Worm (Caenorhabditis elegans) whole organism, early embryonic: Measurements from ENCODE around the gene F59B10.5.
"Not testable (repeated sequence)": the region's sequence is repeated elsewhere in the genome, so short reads cannot be mapped to it uniquely, and the experiment has no call there.

Experiments
- B0310.2 ChIP-seq: sonication (generic microtip); optimal IDR thresholded peaks from 2 replicates; lab custom pipeline; 2016; ENCODE audit warnings: mild to moderate bottlenecking, missing genetic modification characterization, missing compliant biosample characterization
- F13C5.2 ChIP-seq: sonication (generic microtip); optimal IDR thresholded peaks from 2 replicates; lab custom pipeline; 2017; ENCODE audit warnings: mild to moderate bottlenecking, missing genetic modification characterization, inconsistent platforms, missing compliant biosample characterization
- aly-1 ChIP-seq: sonication (generic microtip); optimal IDR thresholded peaks from 2 replicates; lab custom pipeline; 2016; ENCODE audit warnings: missing genetic modification characterization, missing compliant biosample characterization
- ama-1 ChIP-seq: fragments of 150-350 bp; optimal IDR thresholded peaks from 2 replicates; lab custom pipeline; 2014
- ceh-13 ChIP-seq: fragments of 200-800 bp; sonication (Bioruptor generic); optimal IDR thresholded peaks from 2 replicates; lab custom pipeline; 2018; ENCODE audit warnings: mild to moderate bottlenecking, missing genetic modification characterization, missing compliant biosample characterization
- ceh-36 ChIP-seq: sonication (generic microtip); optimal IDR thresholded peaks from 2 replicates; lab custom pipeline; 2016; ENCODE audit warnings: missing genetic modification characterization, inconsistent platforms, missing compliant biosample characterization
- ets-7 ChIP-seq: sonication (generic microtip); optimal IDR thresholded peaks from 2 replicates; lab custom pipeline; 2016; ENCODE audit warnings: missing genotype, missing genetic modification characterization, missing compliant biosample characterization
- flt-1 ChIP-seq: fragments of 200-800 bp; sonication (Bioruptor generic); IDR thresholded peaks from 2 replicates; pipeline ENCODE4 v1.3.6; 2022; ENCODE audit warnings: missing genetic modification characterization, missing compliant biosample characterization
- hmbx-1 ChIP-seq: sonication (generic microtip); optimal IDR thresholded peaks from 2 replicates; lab custom pipeline; 2016; ENCODE audit warnings: mild to moderate bottlenecking, missing genetic modification characterization, missing compliant biosample characterization
- hmg-4 ChIP-seq: fragments of 200-800 bp; sonication (Bioruptor generic); optimal IDR thresholded peaks from 2 replicates; lab custom pipeline; 2018; ENCODE audit warnings: mild to moderate bottlenecking, missing genetic modification characterization, missing compliant biosample characterization
- hnd-1 ChIP-seq: sonication (generic microtip); optimal IDR thresholded peaks from 2 replicates; lab custom pipeline; 2016; ENCODE audit warnings: missing genetic modification characterization, missing compliant biosample characterization
- pes-1 ChIP-seq: fragments of 200-800 bp; sonication (Bioruptor generic); IDR thresholded peaks from 2 replicates; pipeline ENCODE4 v1.3.6; 2022; ENCODE audit warnings: missing genetic modification reagents, missing genetic modification characterization, missing compliant biosample characterization
- scrt-1 ChIP-seq: fragments of 200-800 bp; sonication (Bioruptor generic); IDR thresholded peaks from 2 replicates; pipeline ENCODE4 v1.3.6; 2022; ENCODE audit warnings: missing genetic modification characterization, missing compliant biosample characterization
- sea-1 ChIP-seq: fragments of 200-800 bp; sonication (Bioruptor generic); conservative IDR thresholded peaks from 2 replicates; pipeline ENCODE4 v1.3.6; 2022; ENCODE audit warnings: missing genetic modification characterization, missing compliant biosample characterization
- tbx-11 ChIP-seq: fragments of 200-800 bp; sonication (Bioruptor generic); IDR thresholded peaks from 2 replicates; pipeline ENCODE4 v1.3.6; 2022; ENCODE audit warnings: missing genetic modification characterization, missing compliant biosample characterization
- tbx-37 ChIP-seq: fragments of 200-800 bp; sonication (Bioruptor generic); conservative IDR thresholded peaks from 2 replicates; pipeline ENCODE4 v1.3.6; 2022; ENCODE audit warnings: missing genetic modification reagents, missing genetic modification characterization, missing compliant biosample characterization
- tra-4 ChIP-seq: sonication (generic microtip); optimal IDR thresholded peaks from 2 replicates; lab custom pipeline; 2017; ENCODE audit warnings: missing genetic modification characterization, missing compliant biosample characterization

Gene F59B10.5

ce11 chrII:10500674-10501073 lies 22.8 kb downstream of the F59B10.5 start:
- TF ChIP-seq aly-1 (tag; lab: Kevin White, UChicago) (no peak), pes-1 (GFP tag; lab: Robert Waterston, UW) (no peak), hnd-1 (tag; lab: Kevin White, UChicago) (no peak), F13C5.2 (no peak), flt-1 (GFP tag; lab: Robert Waterston, UW) (no peak), B0310.2 (tag; lab: Kevin White, UChicago) (no peak), scrt-1 (GFP tag; lab: Robert Waterston, UW) (no peak), hmg-4 (GFP tag; lab: Kevin White, UChicago) (no peak), sea-1 (GFP tag; lab: Robert Waterston, UW) (no peak), tbx-11 (GFP tag; lab: Robert Waterston, UW) (no peak), tra-4 (tag; lab: Kevin White, UChicago) (no peak), hmbx-1 (tag; lab: Kevin White, UChicago) (no peak), ama-1 (lab: Kevin White, UChicago) (no peak), tbx-37 (GFP tag; lab: Robert Waterston, UW) (no peak)

ce11 chrII:10495912-10496311 lies 27.6 kb downstream of the F59B10.5 start, which contains the start of gene ZK666.12:
Gene ZK666.12 (plus strand): TSS chrII:10496212.
- TF ChIP-seq aly-1 (tag; lab: Kevin White, UChicago) = no peak
- TF ChIP-seq hmg-4 (GFP tag; lab: Kevin White, UChicago) = no peak
- no peak for TF ChIP-seq tbx-11 (GFP tag; lab: Robert Waterston, UW)
- TF ChIP-seq pes-1 (GFP tag; lab: Robert Waterston, UW) = no peak
- no peak for TF ChIP-seq flt-1 (GFP tag; lab: Robert Waterston, UW)
- TF ChIP-seq B0310.2 (tag; lab: Kevin White, UChicago) = no peak
- TF ChIP-seq hnd-1 (tag; lab: Kevin White, UChicago) = no peak
- TF ChIP-seq ceh-36 = no peak
- TF ChIP-seq ama-1 (lab: Kevin White, UChicago) = no peak
- no peak for TF ChIP-seq tbx-37 (GFP tag; lab: Robert Waterston, UW)
- TF ChIP-seq sea-1 (GFP tag; lab: Robert Waterston, UW) = no peak
- no peak for TF ChIP-seq hmbx-1 (tag; lab: Kevin White, UChicago)
- no peak for TF ChIP-seq scrt-1 (GFP tag; lab: Robert Waterston, UW)
- no peak for TF ChIP-seq tra-4 (tag; lab: Kevin White, UChicago)
- no peak for TF ChIP-seq ets-7 (tag; lab: Kevin White, UChicago)
- no peak for TF ChIP-seq F13C5.2

ce11 chrII:10494467-10494866 lies 29.0 kb downstream of the F59B10.5 start, which contains the start of gene ZK666.14:
Gene ZK666.14 (plus strand): TSS chrII:10494767.
- TF ChIP-seq tbx-11 (GFP tag; lab: Robert Waterston, UW) (no peak), ets-7 (tag; lab: Kevin White, UChicago) (no peak), ceh-36 (no peak), hmbx-1 (tag; lab: Kevin White, UChicago) (no peak), pes-1 (GFP tag; lab: Robert Waterston, UW) (no peak), hmg-4 (GFP tag; lab: Kevin White, UChicago) (no peak), sea-1 (GFP tag; lab: Robert Waterston, UW) (no peak), hnd-1 (tag; lab: Kevin White, UChicago) (no peak), tbx-37 (GFP tag; lab: Robert Waterston, UW) (no peak), ceh-13 (GFP tag; lab: Kevin White, UChicago) (no peak), ama-1 (lab: Kevin White, UChicago) (no peak), flt-1 (GFP tag; lab: Robert Waterston, UW) (no peak), tra-4 (tag; lab: Kevin White, UChicago) (no peak), F13C5.2 (no peak), aly-1 (tag; lab: Kevin White, UChicago) (no peak), scrt-1 (GFP tag; lab: Robert Waterston, UW) (no peak)

- TF ChIP-seq F13C5.2; ceh-13 (GFP tag; lab: Kevin White, UChicago); hnd-1 (tag; lab: Kevin White, UChicago): not testable (repeated sequence)
Observed at ce11 chrII:10493034-10493433, 30.4 kb downstream of the F59B10.5 start, which contains the start of gene ZK666.8. Gene ZK666.8 (minus strand): TSS chrII:10493134.

ce11 chrII:10490329-10490728 lies 33.2 kb downstream of the F59B10.5 start, which contains the start of gene clec-61:
Gene clec-61 (minus strand): TSS chrII:10490537.
- TF ChIP-seq ceh-13 (GFP tag; lab: Kevin White, UChicago) = no peak
- TF ChIP-seq tbx-11 (GFP tag; lab: Robert Waterston, UW) = no peak

- TF ChIP-seq F13C5.2 = no peak
- TF ChIP-seq hmbx-1 (tag; lab: Kevin White, UChicago) = no peak
- no peak for TF ChIP-seq scrt-1 (GFP tag; lab: Robert Waterston, UW)
- TF ChIP-seq ceh-36 = no peak
- no peak for TF ChIP-seq pes-1 (GFP tag; lab: Robert Waterston, UW)
- TF ChIP-seq hnd-1 (tag; lab: Kevin White, UChicago) = no peak
- TF ChIP-seq ama-1 (lab: Kevin White, UChicago) = no peak
- TF ChIP-seq sea-1 (GFP tag; lab: Robert Waterston, UW) = no peak
- TF ChIP-seq aly-1 (tag; lab: Kevin White, UChicago) = no peak
- no peak for TF ChIP-seq flt-1 (GFP tag; lab: Robert Waterston, UW)
Observed at ce11 chrII:10486738-10487137, 36.7 kb downstream of the F59B10.5 start, which contains the start of gene ZK666.15. Gene ZK666.15 (plus strand): TSS chrII:10487038.

- no peak for TF ChIP-seq B0310.2 (tag; lab: Kevin White, UChicago)
- TF ChIP-seq scrt-1 (GFP tag; lab: Robert Waterston, UW) = no peak
- TF ChIP-seq tbx-11 (GFP tag; lab: Robert Waterston, UW) = no peak
- TF ChIP-seq ceh-13 (GFP tag; lab: Kevin White, UChicago) = no peak
- no peak for TF ChIP-seq ceh-36
- TF ChIP-seq ets-7 (tag; lab: Kevin White, UChicago) = no peak
- no peak for TF ChIP-seq pes-1 (GFP tag; lab: Robert Waterston, UW)
- no peak for TF ChIP-seq sea-1 (GFP tag; lab: Robert Waterston, UW)
- TF ChIP-seq tra-4 (tag; lab: Kevin White, UChicago) = no peak
- TF ChIP-seq hmbx-1 (tag; lab: Kevin White, UChicago) = no peak
- no peak for TF ChIP-seq aly-1 (tag; lab: Kevin White, UChicago)
- TF ChIP-seq tbx-37 (GFP tag; lab: Robert Waterston, UW) = no peak
Observed at ce11 chrII:10485640-10486039, 37.8 kb downstream of the F59B10.5 start.
